Worm (Caenorhabditis elegans): ENCODE results near the gene Y39B6A.9.

DNA sequence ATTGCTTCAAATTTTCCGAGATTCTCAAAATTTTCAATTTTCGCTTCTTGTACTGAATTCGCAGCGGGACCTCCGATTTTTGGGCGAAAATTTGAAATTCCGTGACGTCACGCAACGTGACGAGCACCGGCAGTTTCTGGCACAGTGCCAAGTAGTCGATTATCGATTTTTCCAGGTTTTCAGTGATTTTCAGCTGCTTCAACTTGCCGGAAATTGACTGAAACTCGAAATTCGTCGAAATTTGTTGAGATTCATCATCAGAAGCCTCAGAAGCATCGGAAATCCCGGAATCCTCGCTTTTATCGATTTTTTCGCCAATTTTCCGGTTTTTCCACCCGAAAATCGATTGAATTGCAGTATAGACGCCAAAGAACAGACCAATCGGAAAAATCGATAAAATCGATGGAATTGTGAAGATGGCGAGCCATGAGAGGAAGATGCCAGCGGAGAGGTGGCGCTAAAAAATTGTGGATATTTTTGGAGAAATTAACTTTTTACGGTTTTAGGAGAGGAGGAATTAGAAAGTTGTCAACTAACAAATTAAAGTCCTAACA is 4.4 kb upstream of the Y39B6A.9 start:
- TF ChIP-seq nhr-77 (tag; optimal IDR thresholded peaks at IDR 0.05), result no peak
- TF ChIP-seq skn-1 (tag; optimal IDR thresholded peaks at IDR 0.05), result no peak
- TF ChIP-seq ces-1 (GFP tag; optimal IDR thresholded peaks at IDR 0.05), result no peak
- no peak for TF ChIP-seq nhr-111 (GFP tag; optimal IDR thresholded peaks at IDR 0.05)
- TF ChIP-seq ceh-82 (tag; optimal IDR thresholded peaks at IDR 0.05), result no peak
- TF ChIP-seq pha-4 (GFP tag; IDR thresholded peaks at IDR 0.05), result no peak
- TF ChIP-seq pha-4 (tag; optimal IDR thresholded peaks at IDR 0.05), result no peak
- TF ChIP-seq daf-12 (tag; optimal IDR thresholded peaks at IDR 0.05), result no peak
- TF ChIP-seq ctbp-1 (GFP tag; IDR thresholded peaks at IDR 0.05), result no peak
- no peak for TF ChIP-seq Y48G9A.11 (GFP tag; IDR thresholded peaks at IDR 0.05)
- no peak for TF ChIP-seq nhr-41 (GFP tag; IDR thresholded peaks at IDR 0.05)
- TF ChIP-seq snpc-4 (tag; optimal IDR thresholded peaks at IDR 0.05), result no peak
- no peak for TF ChIP-seq nhr-28 (tag; optimal IDR thresholded peaks at IDR 0.05)
- TF ChIP-seq unc-62 (GFP tag; optimal IDR thresholded peaks at IDR 0.05 in 1 of 2), result no peak
- no peak for TF ChIP-seq unc-62 (tag; optimal IDR thresholded peaks at IDR 0.05)
